Worm (Caenorhabditis elegans): Measurements from ENCODE around the gene ZK856.6.

The ZK856.6 gene

ce11 chrV:10220605-10221004 is 22.1 kb downstream of the ZK856.6 start, which contains the start of gene C12D8.13:
Gene C12D8.13, minus strand, starts transcription at chrV:10220705.
- TF ChIP-seq flh-1 (GFP tag; optimal IDR thresholded peaks at IDR 0.05): no peak
- no peak for TF ChIP-seq unc-39 (tag; optimal IDR thresholded peaks at IDR 0.05)
- TF ChIP-seq nhr-76 (tag; optimal IDR thresholded peaks at IDR 0.05): no peak
- TF ChIP-seq ceh-83 (GFP tag; optimal IDR thresholded peaks at IDR 0.05): no peak
- TF ChIP-seq nhr-2 (tag; optimal IDR thresholded peaks at IDR 0.05): no peak
- no peak for TF ChIP-seq mab-5 (tag; optimal IDR thresholded peaks at IDR 0.05)
- TF ChIP-seq sem-2 (GFP tag; optimal IDR thresholded peaks at IDR 0.05): no peak
- TF ChIP-seq drap-1 (GFP tag; optimal IDR thresholded peaks at IDR 0.05): no peak

- no peak for TF ChIP-seq nhr-2 (tag; optimal IDR thresholded peaks at IDR 0.05)
- TF ChIP-seq sptf-1 (tag; optimal IDR thresholded peaks at IDR 0.05): no peak
- TF ChIP-seq ztf-11 (tag; optimal IDR thresholded peaks at IDR 0.05): no peak
- no peak for TF ChIP-seq cnd-1 (tag; optimal IDR thresholded peaks at IDR 0.05)
- no peak for TF ChIP-seq mls-2 (tag; optimal IDR thresholded peaks at IDR 0.05)
- no peak for TF ChIP-seq ceh-43 (GFP tag; optimal IDR thresholded peaks at IDR 0.05)
- TF ChIP-seq elt-1 (tag; optimal IDR thresholded peaks at IDR 0.05; ENCODE audit: borderline replicate concordance, insufficient read depth): no peak
- no peak for TF ChIP-seq tbx-8 (GFP tag; optimal IDR thresholded peaks at IDR 0.05)
- no peak for TF ChIP-seq unc-62 (GFP tag; optimal IDR thresholded peaks at IDR 0.05)
- TF ChIP-seq blmp-1 (tag; optimal IDR thresholded peaks at IDR 0.05): no peak
- TF ChIP-seq bed-3 (GFP tag; optimal IDR thresholded peaks at IDR 0.05): no peak
- TF ChIP-seq M03D4.4 (tag; optimal IDR thresholded peaks at IDR 0.05): no peak
- no peak for TF ChIP-seq nhr-76 (tag; optimal IDR thresholded peaks at IDR 0.05)
- TF ChIP-seq ham-2 (GFP tag; optimal IDR thresholded peaks at IDR 0.05): no peak
- TF ChIP-seq lsy-2 (tag; optimal IDR thresholded peaks at IDR 0.05): no peak
These were observed 22.8 kb downstream of the ZK856.6 start, which contains the start of the genes fipr-5 and fipr-9 for ce11 chrV:10221317-10221716. Gene fipr-5, minus strand, starts transcription at chrV:10221417. Gene fipr-9, plus strand, starts transcription at chrV:10221662.

ce11 chrV:10222007-10222406 is 23.5 kb downstream of the ZK856.6 start, which contains the start of gene C12D8.20:
Gene C12D8.20, plus strand, starts transcription at chrV:10222307.
- TF ChIP-seq drap-1 (GFP tag; optimal IDR thresholded peaks at IDR 0.05): no peak
- no peak for TF ChIP-seq cnd-1 (tag; optimal IDR thresholded peaks at IDR 0.05)

DNA sequence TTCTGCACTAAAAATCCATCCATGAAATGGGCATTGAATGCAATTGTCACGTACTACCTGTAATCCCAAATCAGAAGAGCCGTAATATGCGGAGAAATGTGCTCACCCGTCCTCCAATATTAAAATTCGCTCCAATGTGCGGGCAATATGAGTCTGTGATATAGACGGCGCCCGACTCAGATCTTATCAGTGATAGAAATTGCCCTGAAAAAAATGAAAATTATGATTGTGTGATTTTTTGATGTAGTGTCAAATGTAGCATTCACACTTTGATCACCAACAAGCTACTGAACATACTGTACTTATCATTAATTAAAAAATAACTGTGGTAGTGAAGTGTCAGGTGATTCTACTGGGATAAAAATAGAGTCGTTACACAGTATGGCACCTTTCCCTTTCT is 26.1 kb downstream of the ZK856.6 start:
- no peak for TF ChIP-seq nhr-2 (tag; optimal IDR thresholded peaks at IDR 0.05)
- no peak for TF ChIP-seq nhr-12 (tag; optimal IDR thresholded peaks at IDR 0.05)
- no peak for TF ChIP-seq bed-3 (GFP tag; optimal IDR thresholded peaks at IDR 0.05)
- TF ChIP-seq snpc-4 (tag; optimal IDR thresholded peaks at IDR 0.05): no peak
- no peak for TF ChIP-seq elt-3 (tag; optimal IDR thresholded peaks at IDR 0.05)
- TF ChIP-seq mep-1 (tag; optimal IDR thresholded peaks at IDR 0.05): no peak
- no peak for TF ChIP-seq sem-2 (GFP tag; optimal IDR thresholded peaks at IDR 0.05)
- TF ChIP-seq ham-2 (GFP tag; optimal IDR thresholded peaks at IDR 0.05): no peak
- TF ChIP-seq nhr-76 (tag; optimal IDR thresholded peaks at IDR 0.05): no peak
- no peak for TF ChIP-seq lin-32 (GFP tag; optimal IDR thresholded peaks at IDR 0.05)

DNA sequence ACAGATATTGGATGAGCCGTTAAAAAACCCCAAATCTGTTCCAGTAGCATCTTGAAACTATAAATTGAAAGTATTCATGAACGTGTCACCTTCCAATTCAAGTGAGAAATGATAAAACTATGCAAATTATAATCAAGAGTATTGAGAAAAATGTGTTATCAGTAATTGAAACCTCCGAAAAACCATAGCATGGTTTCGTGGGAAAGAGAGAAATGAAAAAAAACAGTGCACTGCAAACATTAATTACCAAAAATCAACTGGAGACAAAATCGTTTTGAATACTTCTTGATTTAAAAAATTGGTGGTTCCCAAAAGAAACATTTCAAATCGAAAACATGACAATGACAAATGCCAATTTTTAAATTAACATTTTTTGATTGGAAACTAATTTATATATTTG is 27.1 kb downstream of the ZK856.6 start, which contains the start of gene daf-36:
Gene daf-36 (minus strand): TSS at position 101 of the 400 bp plus-strand sequence.
- TF ChIP-seq mep-1 (tag; optimal IDR thresholded peaks at IDR 0.05) (no peak), sptf-1 (tag; optimal IDR thresholded peaks at IDR 0.05) (no peak), elt-1 (tag; optimal IDR thresholded peaks at IDR 0.05; ENCODE audit: borderline replicate concordance, insufficient read depth) (no peak), zip-8 (tag; optimal IDR thresholded peaks at IDR 0.05) (no peak), ceh-83 (GFP tag; optimal IDR thresholded peaks at IDR 0.05) (no peak)

DNA sequence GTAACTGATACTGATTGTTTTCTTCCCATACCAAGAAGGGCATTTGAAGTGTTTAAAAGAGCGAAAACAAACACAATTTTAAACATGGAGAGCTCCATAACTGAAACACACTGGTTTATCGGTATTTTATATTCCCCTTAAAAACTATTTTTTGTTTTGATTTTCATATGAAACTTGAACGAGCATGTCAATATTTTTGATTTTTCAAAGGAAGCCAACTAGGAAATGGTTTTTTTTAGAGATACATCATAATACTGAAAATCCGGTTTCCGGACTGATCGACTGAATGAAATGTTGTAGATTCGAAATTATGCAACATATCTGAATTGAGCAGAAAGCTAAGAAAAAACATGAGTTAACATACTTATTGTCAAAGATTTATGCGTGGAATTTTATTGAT is 28.8 kb downstream of the ZK856.6 start, which contains the start of gene ttr-19:
Gene ttr-19 (minus strand): TSS at position 101 of the 400 bp plus-strand sequence.
- TF ChIP-seq nhr-12 (tag; optimal IDR thresholded peaks at IDR 0.05) (no peak), nhr-28 (tag; optimal IDR thresholded peaks at IDR 0.05) (no peak)

DNA sequence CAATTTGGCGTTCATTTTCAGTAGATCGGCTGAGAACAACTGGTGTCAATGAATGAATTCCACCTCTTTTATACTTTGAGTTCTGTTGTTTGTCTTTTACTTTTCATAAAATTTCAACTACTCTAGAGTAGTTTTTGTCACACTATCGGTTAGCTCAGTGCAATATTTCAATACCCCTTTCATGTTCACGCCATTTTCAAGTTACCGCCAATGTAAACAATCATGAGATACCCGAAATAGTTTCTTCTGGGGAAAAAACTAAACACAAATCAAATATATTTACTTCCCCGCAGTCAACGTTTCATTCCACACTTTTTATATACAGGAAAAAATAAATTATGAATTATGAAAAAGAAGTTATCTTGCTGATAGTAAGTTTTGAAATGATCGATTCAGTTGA is 29.9 kb downstream of the ZK856.6 start, which contains the start of gene fipr-4:
Gene fipr-4 (minus strand): TSS at position 101 of the 400 bp plus-strand sequence.
- TF ChIP-seq ceh-39 (tag; optimal IDR thresholded peaks at IDR 0.05): no peak
- TF ChIP-seq nhr-2 (tag; optimal IDR thresholded peaks at IDR 0.05): no peak
- TF ChIP-seq unc-39 (tag; optimal IDR thresholded peaks at IDR 0.05): no peak
- TF ChIP-seq mls-2 (tag; optimal IDR thresholded peaks at IDR 0.05): no peak
- TF ChIP-seq sptf-1 (tag; optimal IDR thresholded peaks at IDR 0.05): no peak
- TF ChIP-seq elt-1 (tag; optimal IDR thresholded peaks at IDR 0.05; ENCODE audit: borderline replicate concordance, insufficient read depth): no peak
- no peak for TF ChIP-seq ztf-11 (tag; optimal IDR thresholded peaks at IDR 0.05)
- no peak for TF ChIP-seq zip-8 (tag; optimal IDR thresholded peaks at IDR 0.05)
- TF ChIP-seq lsy-2 (tag; optimal IDR thresholded peaks at IDR 0.05): no peak

Data from whole organism, mixed stage, embryonic.